Worm (Caenorhabditis elegans) whole organism, L1 larva: Measurements from ENCODE around the gene F21C10.9.

Source experiments
- C16A3.4 ChIP-seq: fragments of 150-350 bp; optimal IDR thresholded peaks from 2 replicates; lab custom pipeline; 2014; ENCODE audit warnings: missing biosample characterization, missing genetic modification characterization
- C34B4.2 ChIP-seq: sonication (generic microtip); optimal IDR thresholded peaks from 2 replicates; lab custom pipeline; 2017; ENCODE audit warnings: mild to moderate bottlenecking, missing genetic modification characterization, missing compliant biosample characterization
- Y116A8C.19 ChIP-seq: sonication (generic microtip); optimal IDR thresholded peaks from 2 replicates; lab custom pipeline; 2016; ENCODE audit warnings: missing compliant biosample characterization, missing genetic modification characterization, borderline replicate concordance
- aha-1 ChIP-seq: fragments of 150-350 bp; optimal IDR thresholded peaks from 2 replicates; lab custom pipeline; 2014; ENCODE audit warnings: missing biosample characterization, missing genetic modification characterization
- alr-1 ChIP-seq: fragments of 200-800 bp; sonication (Bioruptor generic); optimal IDR thresholded peaks from 2 replicates; lab custom pipeline; 2018; ENCODE audit warnings: borderline replicate concordance, mild to moderate bottlenecking, missing genetic modification characterization, missing compliant biosample characterization
- aly-2 ChIP-seq: fragments of 150-350 bp; optimal IDR thresholded peaks from 2 replicates; lab custom pipeline; 2014; ENCODE audit warnings: missing biosample characterization, missing genetic modification characterization
- blmp-1 ChIP-seq: fragments of 150-350 bp; optimal IDR thresholded peaks from 2 replicates; lab custom pipeline; 2014; ENCODE audit warnings: missing biosample characterization, missing genetic modification characterization
- ceh-63 ChIP-seq: fragments of 200-800 bp; sonication (Bioruptor generic); optimal IDR thresholded peaks from 2 replicates; lab custom pipeline; 2018; ENCODE audit warnings: mild to moderate bottlenecking, missing genetic modification characterization, missing compliant biosample characterization
- ceh-8 ChIP-seq: fragments of 200-800 bp; sonication (Bioruptor generic); optimal IDR thresholded peaks from 2 replicates; lab custom pipeline; 2018; ENCODE audit warnings: mild to moderate bottlenecking, missing genetic modification characterization, moderate library complexity, missing compliant biosample characterization
- ceh-82 ChIP-seq, 3 experiments: fragments of 150-350 bp in 1 of 3; sonication (generic microtip) in 2 of 3; optimal IDR thresholded peaks; 2 replicates each; lab custom pipeline; 2014 to 2017; ENCODE audit warnings: missing biosample characterization in 3 of 3, missing genetic modification characterization in 3 of 3
- ceh-88 ChIP-seq: fragments of 200-800 bp; sonication (Bioruptor generic); IDR thresholded peaks from 2 replicates; pipeline ENCODE4 v1.3.6; 2022; ENCODE audit warnings: missing genetic modification characterization, missing compliant biosample characterization
- ces-1 ChIP-seq: fragments of 150-350 bp; optimal IDR thresholded peaks from 2 replicates; lab custom pipeline; 2014; ENCODE audit warnings: missing biosample characterization, missing genetic modification reagents, missing genetic modification characterization
- efl-3 ChIP-seq: fragments of 200-800 bp; sonication (Bioruptor generic); optimal IDR thresholded peaks from 2 replicates; lab custom pipeline; 2018; ENCODE audit warnings: mild to moderate bottlenecking, missing genetic modification characterization, missing compliant biosample characterization
- egl-13 ChIP-seq: sonication (generic microtip); optimal IDR thresholded peaks from 2 replicates; lab custom pipeline; 2016; ENCODE audit warnings: missing genotype, missing genetic modification reagents, missing genetic modification characterization, missing compliant biosample characterization
- elt-2 ChIP-seq: sonication (generic microtip); optimal IDR thresholded peaks from 2 replicates; lab custom pipeline; 2016; ENCODE audit warnings: missing genetic modification characterization, mild to moderate bottlenecking, inconsistent platforms, missing compliant biosample characterization, missing genetic modification reagents
- elt-3 ChIP-seq, 6 experiments: fragments of 150-350 bp in 1 of 6; sonication (generic microtip); optimal IDR thresholded peaks; 2 replicates each; lab custom pipeline; 2017 to 2018; ENCODE audit warnings: missing biosample characterization in 6 of 6, missing genetic modification characterization in 6 of 6, inconsistent platforms in 1 of 6
- fkh-8 ChIP-seq: sonication (generic microtip); optimal IDR thresholded peaks from 2 replicates; lab custom pipeline; 2016; ENCODE audit warnings: mild to moderate bottlenecking, missing genetic modification characterization, missing compliant biosample characterization
- hpl-2 ChIP-seq: fragments of 150-350 bp; optimal IDR thresholded peaks from 2 replicates; lab custom pipeline; 2014; ENCODE audit warnings: missing biosample characterization, missing genetic modification reagents, missing genetic modification characterization
- isw-1 ChIP-seq: fragments of 200-800 bp; sonication (Bioruptor generic); IDR thresholded peaks from 2 replicates; pipeline ENCODE4 v1.3.6; 2022; ENCODE audit warnings: missing genetic modification characterization, missing compliant biosample characterization
- jun-1 ChIP-seq: fragments of 150-350 bp; optimal IDR thresholded peaks from 2 replicates; lab custom pipeline; 2014; ENCODE audit warnings: missing biosample characterization, missing genetic modification reagents, missing genetic modification characterization
- lin-13 ChIP-seq: fragments of 150-350 bp; optimal IDR thresholded peaks from 2 replicates; lab custom pipeline; 2014; ENCODE audit warnings: missing biosample characterization, missing genetic modification reagents, missing genetic modification characterization
- lin-15B ChIP-seq: fragments of 150-350 bp; sonication (generic microtip); optimal IDR thresholded peaks from 3 replicates; lab custom pipeline; 2014; ENCODE audit warnings: missing biosample characterization, missing genetic modification characterization
- lin-35 ChIP-seq, 2 experiments: fragments of 150-350 bp; optimal IDR thresholded peaks; 2 replicates each; lab custom pipeline; 2014; ENCODE audit warnings: missing biosample characterization in 2 of 2, missing genetic modification characterization in 2 of 2, missing genetic modification reagents in 2 of 2
- lir-3 ChIP-seq: sonication (generic microtip); optimal IDR thresholded peaks from 2 replicates; lab custom pipeline; 2016; ENCODE audit warnings: mild to moderate bottlenecking, missing genetic modification characterization, moderate library complexity, missing compliant biosample characterization; ENCODE audit not compliant: poor library complexity
- lsy-2 ChIP-seq, 2 experiments: fragments of 150-350 bp; optimal IDR thresholded peaks; 2 replicates each; lab custom pipeline; 2014; ENCODE audit warnings: missing biosample characterization in 2 of 2, missing genetic modification characterization in 2 of 2
- mab-9 ChIP-seq: fragments of 200-800 bp; sonication (Bioruptor generic); IDR thresholded peaks from 2 replicates; pipeline ENCODE4 v1.3.6; 2022; ENCODE audit warnings: missing genetic modification reagents, missing genetic modification characterization, missing compliant biosample characterization
- mdl-1 ChIP-seq, 2 experiments: fragments of 150-350 bp; optimal IDR thresholded peaks; 2 replicates each; lab custom pipeline; 2014 to 2017; ENCODE audit warnings: missing biosample characterization in 2 of 2, missing genetic modification characterization in 2 of 2, inconsistent platforms in 1 of 2
- mef-2 ChIP-seq: fragments of 150-350 bp; optimal IDR thresholded peaks from 2 replicates; lab custom pipeline; 2014; ENCODE audit warnings: missing biosample characterization, missing genetic modification characterization
- mep-1 ChIP-seq: fragments of 150-350 bp; optimal IDR thresholded peaks from 2 replicates; lab custom pipeline; 2014; ENCODE audit warnings: missing biosample characterization, missing genetic modification characterization
- nhr-12 ChIP-seq: sonication (generic microtip); optimal IDR thresholded peaks from 2 replicates; lab custom pipeline; 2017; ENCODE audit warnings: missing biosample characterization, missing genetic modification characterization
- nhr-237 ChIP-seq: fragments of 150-350 bp; optimal IDR thresholded peaks from 2 replicates; lab custom pipeline; 2014; ENCODE audit warnings: missing biosample characterization, missing genetic modification characterization
- nhr-47 ChIP-seq: sonication (generic microtip); optimal IDR thresholded peaks from 2 replicates; lab custom pipeline; 2016; ENCODE audit warnings: mild to moderate bottlenecking, missing genetic modification characterization, moderate library complexity, missing compliant biosample characterization
- nhr-71 ChIP-seq: sonication (generic microtip); optimal IDR thresholded peaks from 2 replicates; lab custom pipeline; 2016; ENCODE audit warnings: mild to moderate bottlenecking, missing genetic modification characterization, moderate library complexity, missing compliant biosample characterization
- nhr-77 ChIP-seq: fragments of 150-350 bp; optimal IDR thresholded peaks from 2 replicates; lab custom pipeline; 2014; ENCODE audit warnings: missing biosample characterization, missing genetic modification characterization
- nhr-85 ChIP-seq: sonication (generic microtip); peaks from one replicate; lab custom pipeline; 2016; ENCODE audit warnings: missing genetic modification characterization, inconsistent platforms, missing compliant biosample characterization
- pqm-1 ChIP-seq: sonication (generic microtip); optimal IDR thresholded peaks from 3 replicates; lab custom pipeline; 2017; ENCODE audit warnings: missing biosample characterization, missing genetic modification characterization
- skn-1 ChIP-seq: fragments of 150-350 bp; optimal IDR thresholded peaks from 2 replicates; lab custom pipeline; 2014; ENCODE audit warnings: missing biosample characterization, missing genetic modification characterization
- snpc-4 ChIP-seq: fragments of 150-350 bp; optimal IDR thresholded peaks from 2 replicates; lab custom pipeline; 2014; ENCODE audit warnings: missing biosample characterization, missing genetic modification characterization
- snu-23 ChIP-seq: sonication (generic microtip); optimal IDR thresholded peaks from 2 replicates; lab custom pipeline; 2016; ENCODE audit warnings: missing genetic modification characterization, missing compliant biosample characterization
- sup-37 ChIP-seq: fragments of 200-800 bp; sonication (Bioruptor generic); optimal IDR thresholded peaks from 2 replicates; lab custom pipeline; 2018; ENCODE audit warnings: mild to moderate bottlenecking, missing genetic modification characterization, missing compliant biosample characterization
- swsn-7 ChIP-seq: sonication (generic microtip); optimal IDR thresholded peaks from 2 replicates; lab custom pipeline; 2016; ENCODE audit warnings: missing genetic modification characterization, missing compliant biosample characterization
- tbx-2 ChIP-seq: sonication (generic microtip); optimal IDR thresholded peaks from 2 replicates; lab custom pipeline; 2016; ENCODE audit warnings: missing genetic modification characterization, missing compliant biosample characterization
- tlp-1 ChIP-seq: fragments of 150-350 bp; optimal IDR thresholded peaks from 2 replicates; lab custom pipeline; 2014; ENCODE audit warnings: missing biosample characterization, missing genetic modification characterization
- unc-130 ChIP-seq: fragments of 150-350 bp; optimal IDR thresholded peaks from 2 replicates; lab custom pipeline; 2017; ENCODE audit warnings: missing biosample characterization, missing genetic modification characterization, inconsistent platforms
- unc-30 ChIP-seq: sonication (generic microtip); optimal IDR thresholded peaks from 2 replicates; lab custom pipeline; 2017; ENCODE audit warnings: missing biosample characterization, missing genetic modification characterization
- unc-62 ChIP-seq: fragments of 150-350 bp; optimal IDR thresholded peaks from 2 replicates; lab custom pipeline; 2014; ENCODE audit warnings: missing biosample characterization, missing genetic modification reagents, missing genetic modification characterization
- unc-98 ChIP-seq: fragments of 200-800 bp; sonication (Bioruptor generic); IDR thresholded peaks from 2 replicates; pipeline ENCODE4 v1.3.6; 2022; ENCODE audit warnings: missing genetic modification characterization, missing compliant biosample characterization
- vab-15 ChIP-seq: sonication (generic microtip); optimal IDR thresholded peaks from 2 replicates; lab custom pipeline; 2017; ENCODE audit warnings: missing genotype, mild to moderate bottlenecking, missing genetic modification characterization, missing compliant biosample characterization
- zag-1 ChIP-seq: fragments of 150-350 bp; optimal IDR thresholded peaks from 2 replicates; lab custom pipeline; 2014; ENCODE audit warnings: missing biosample characterization, missing genetic modification characterization
- ztf-4 ChIP-seq: fragments of 150-350 bp; optimal IDR thresholded peaks from 2 replicates; lab custom pipeline; 2014; ENCODE audit warnings: missing biosample characterization, missing genetic modification characterization

F21C10.9 gene

DNA sequence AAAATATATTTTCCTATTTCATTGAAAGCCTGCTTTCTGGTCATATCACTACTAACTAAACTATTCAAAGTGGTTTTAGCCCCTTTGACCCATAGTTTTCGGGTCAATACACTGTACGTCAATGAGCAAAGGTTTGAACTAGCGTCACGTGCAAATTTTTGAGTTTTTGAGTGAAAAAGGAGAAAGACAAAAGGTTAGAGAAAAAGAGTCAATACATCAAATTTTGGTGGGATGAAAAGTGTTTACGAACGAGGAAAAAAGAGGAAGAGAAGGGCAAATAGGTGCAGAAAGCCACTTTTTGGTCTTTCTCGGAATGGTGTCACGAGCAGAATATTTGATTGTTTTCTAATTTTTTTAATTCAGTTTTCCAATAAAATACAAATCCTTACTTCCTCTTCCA is 22.7 kb downstream of the F21C10.9 start (continued):
- no peak for TF ChIP-seq vab-15 (tag; lab: Kevin White, UChicago)
- TF ChIP-seq Y116A8C.19 (tag; lab: Kevin White, UChicago), result no peak
- TF ChIP-seq egl-13 (tag; lab: Kevin White, UChicago), result no peak
- no peak for TF ChIP-seq tlp-1 (tag; lab: Kevin White, UChicago)
- no peak for TF ChIP-seq pqm-1 (tag; lab: Kevin White, UChicago)
- TF ChIP-seq nhr-12 (tag; lab: Kevin White, UChicago), result no peak
- peak; percentile 47 for TF ChIP-seq nhr-47 (tag; lab: Kevin White, UChicago)
- no peak for TF ChIP-seq ces-1 (GFP tag; lab: Kevin White, UChicago)
- no peak for TF ChIP-seq tbx-2 (tag; lab: Kevin White, UChicago)
- peak; percentile 53 for TF ChIP-seq nhr-71 (tag; lab: Kevin White, UChicago)

DNA sequence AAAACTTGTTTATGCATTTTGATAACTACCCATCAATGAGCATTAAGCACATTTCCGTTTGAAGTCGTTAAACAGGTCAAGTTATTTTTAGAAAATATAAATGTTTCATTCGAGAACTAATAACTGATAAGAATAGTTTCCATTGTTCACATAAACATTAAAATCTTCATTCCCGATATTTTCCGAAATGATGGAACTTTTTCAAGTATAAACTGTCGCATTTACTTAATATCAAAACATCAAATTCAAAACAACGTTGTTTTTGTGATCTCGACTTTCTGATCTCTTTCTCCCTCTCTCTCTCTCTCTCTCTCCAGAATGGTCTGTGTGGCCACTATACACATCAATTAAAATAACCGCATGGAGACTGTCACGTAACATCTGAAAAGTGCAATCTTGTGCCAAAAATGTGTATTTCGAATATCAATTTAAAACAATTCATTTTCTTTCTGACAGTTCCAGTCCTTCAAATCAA is 24.1 kb downstream of the F21C10.9 start:
- no peak for TF ChIP-seq unc-62 (GFP tag; lab: Kevin White, UChicago)
- no peak for TF ChIP-seq unc-130
- TF ChIP-seq C34B4.2, result no peak
- no peak for TF ChIP-seq unc-98 (GFP tag; lab: Robert Waterston, UW)
- TF ChIP-seq alr-1 (tag; lab: Kevin White, UChicago), result no peak
- TF ChIP-seq fkh-8 (tag; lab: Kevin White, UChicago), result no peak
- TF ChIP-seq C16A3.4 (tag; lab: Kevin White, UChicago), result peak; percentile 31
- TF ChIP-seq lsy-2 (tag; optimal IDR thresholded peaks at IDR 0.05; lab: Kevin White, UChicago), result peak in 1 of 2 experiments; percentile 40
- TF ChIP-seq mef-2 (tag; lab: Kevin White, UChicago), result no peak
- no peak for TF ChIP-seq unc-30 (tag; lab: Kevin White, UChicago)
- no peak for TF ChIP-seq ceh-63 (GFP tag; lab: Kevin White, UChicago)
- TF ChIP-seq efl-3, result no peak
- TF ChIP-seq Y116A8C.19 (tag; lab: Kevin White, UChicago), result no peak
- no peak for TF ChIP-seq egl-13 (tag; lab: Kevin White, UChicago)
- TF ChIP-seq nhr-12 (tag; lab: Kevin White, UChicago), result no peak
- TF ChIP-seq isw-1 (GFP tag; lab: Robert Waterston, UW), result no peak
- peak; percentile 24 for TF ChIP-seq mep-1 (tag; lab: Kevin White, UChicago)
- TF ChIP-seq zag-1 (tag; lab: Kevin White, UChicago), result no peak
- no peak for TF ChIP-seq mdl-1 (tag; optimal IDR thresholded peaks at IDR 0.05; lab: Kevin White, UChicago)
- peak; percentile 29 for TF ChIP-seq snu-23
- no peak for TF ChIP-seq snpc-4
- TF ChIP-seq hpl-2 (GFP tag; lab: Kevin White, UChicago), result no peak
- peak; percentile 30 for TF ChIP-seq blmp-1 (tag; lab: Kevin White, UChicago)
- TF ChIP-seq elt-2 (tag; lab: Kevin White, UChicago), result peak; percentile 21
- TF ChIP-seq ceh-82 (tag; optimal IDR thresholded peaks at IDR 0.05; lab: Kevin White, UChicago), result no peak
- TF ChIP-seq nhr-47 (tag; lab: Kevin White, UChicago), result peak; percentile 19
- TF ChIP-seq nhr-237 (tag; lab: Kevin White, UChicago), result no peak
- no peak for TF ChIP-seq swsn-7
- peak in 1 of 2 experiments; percentile 28 for TF ChIP-seq lin-35 (GFP tag; optimal IDR thresholded peaks at IDR 0.05; lab: Kevin White, UChicago)
- peak in 1 of 6 experiments; percentile 25 for TF ChIP-seq elt-3 (tag; optimal IDR thresholded peaks at IDR 0.05; lab: Kevin White, UChicago)
- TF ChIP-seq lin-15B (tag; lab: Kevin White, UChicago), result no peak
- no peak for TF ChIP-seq ztf-4 (tag; lab: Kevin White, UChicago)
- no peak for TF ChIP-seq pqm-1 (tag; lab: Kevin White, UChicago)
- no peak for TF ChIP-seq lir-3 (tag; lab: Kevin White, UChicago)
- TF ChIP-seq ceh-88 (GFP tag; lab: Robert Waterston, UW), result no peak
- peak; percentile 68 for TF ChIP-seq nhr-85 (tag; lab: Kevin White, UChicago)
- TF ChIP-seq ces-1 (GFP tag; lab: Kevin White, UChicago), result no peak
- no peak for TF ChIP-seq ceh-8 (GFP tag; lab: Kevin White, UChicago)
- TF ChIP-seq nhr-71 (tag; lab: Kevin White, UChicago), result peak; percentile 38
- TF ChIP-seq skn-1, result no peak
- no peak for TF ChIP-seq aha-1
- no peak for TF ChIP-seq aly-2 (tag; lab: Kevin White, UChicago)
- TF ChIP-seq sup-37 (GFP tag; lab: Kevin White, UChicago), result no peak
- no peak for TF ChIP-seq nhr-77
- TF ChIP-seq mab-9 (GFP tag; lab: Robert Waterston, UW), result no peak
- no peak for TF ChIP-seq jun-1 (tag; lab: Kevin White, UChicago)
- peak; percentile 11 for TF ChIP-seq lin-13
